Worm (Caenorhabditis elegans) whole organism, midembryonic: ENCODE results near the gene hpo-29.

Source experiments
- T22C8.4 ChIP-seq: fragments of 200-800 bp; sonication (Bioruptor generic); IDR thresholded peaks from 2 replicates; pipeline ENCODE4 v1.3.6; 2022; ENCODE audit warnings: missing genetic modification characterization, missing compliant biosample characterization
- klf-2 ChIP-seq: fragments of 200-800 bp; sonication (Bioruptor generic); conservative IDR thresholded peaks from 2 replicates; pipeline ENCODE4 v1.3.6; 2022; ENCODE audit warnings: missing genetic modification reagents, missing genetic modification characterization, missing compliant biosample characterization
- med-1 ChIP-seq: sonication (generic microtip); optimal IDR thresholded peaks from 2 replicates; lab custom pipeline; 2017; ENCODE audit warnings: missing genetic modification characterization, mild to moderate bottlenecking, missing compliant biosample characterization, antibody characterized with exemption, missing genetic modification reagents; ENCODE audit not compliant: insufficient read depth
- ztf-23 ChIP-seq: fragments of 200-800 bp; sonication (Bioruptor generic); IDR thresholded peaks from 2 replicates; pipeline ENCODE4 v1.3.6; 2022; ENCODE audit warnings: missing genetic modification reagents, missing genetic modification characterization, missing compliant biosample characterization

- TF ChIP-seq T22C8.4 (GFP tag; lab: Robert Waterston, UW): no peak
- no peak for TF ChIP-seq ztf-23 (GFP tag; lab: Robert Waterston, UW)
- TF ChIP-seq med-1 (GFP tag; lab: Kevin White, UChicago): no peak
- TF ChIP-seq klf-2 (GFP tag; lab: Robert Waterston, UW): no peak
These were observed 15.8 kb downstream of the hpo-29 start for ce11 chrIII:251410-251809.
